Fruit fly (Drosophila melanogaster): Measurements from ENCODE around the gene CG43373.
A peak's percentile ranks its signal among the peaks of the same experiment; 100 is the strongest.

CG43373 gene

dm6 chr3L:16574307-16574946 is 31.3 kb upstream of the CG43373 start, which contains the start of gene mbf1 (continued):
- TF ChIP-seq PHDP (tag; optimal IDR thresholded peaks at IDR 0.05) (peak; percentile 40), dimm (GFP tag; IDR thresholded peaks at IDR 0.05) (no peak), ap (GFP tag; IDR thresholded peaks at IDR 0.05) (no peak), CG32772 (GFP tag; IDR thresholded peaks at IDR 0.05) (no peak), fd64A (GFP tag; optimal IDR thresholded peaks at IDR 0.05) (no peak), pho (GFP tag; optimal IDR thresholded peaks at IDR 0.05) (peak; percentile 37), Blimp-1 (GFP tag; optimal IDR thresholded peaks at IDR 0.05) (no peak), CG12942 (GFP tag; optimal IDR thresholded peaks at IDR 0.05) (no peak), CG8478 (optimal IDR thresholded peaks at IDR 0.05) (no peak), oc (tag; optimal IDR thresholded peaks at IDR 0.05) (peak; percentile 48), tup (GFP tag; optimal IDR thresholded peaks at IDR 0.05) (no peak), Ravus (GFP tag; IDR thresholded peaks at IDR 0.05) (no peak), CG2875 (GFP tag; optimal IDR thresholded peaks at IDR 0.05) (no peak), CG4360 (GFP tag; IDR thresholded peaks at IDR 0.05) (no peak), Drgx (GFP tag; IDR thresholded peaks at IDR 0.05) (no peak), Dbx (GFP tag; IDR thresholded peaks at IDR 0.05) (0 out of 3 replicates have a peak, but pooled peaks have one; percentile 14), exex (tag; optimal IDR thresholded peaks at IDR 0.05) (peak; percentile 2), Dad (GFP tag; optimal IDR thresholded peaks at IDR 0.05) (no peak), CG3847 (GFP tag; IDR thresholded peaks at IDR 0.05) (peak; percentile 45; the same call in 1 of the 2 replicates), CG10959 (GFP tag; IDR thresholded peaks at IDR 0.05) (no peak), prd (optimal IDR thresholded peaks at IDR 0.05) (no peak), prd (GFP tag; IDR thresholded peaks at IDR 0.05) (no peak), CG42726 (GFP tag; IDR thresholded peaks at IDR 0.05; ENCODE audit: partially characterized antibody) (0 out of 2 replicates have a peak, but pooled peaks have one; percentile 31), sug (tag; optimal IDR thresholded peaks at IDR 0.05) (peak; percentile 39), lola (GFP tag; optimal IDR thresholded peaks at IDR 0.05) (no peak), CG16863 (GFP tag; optimal IDR thresholded peaks at IDR 0.05) (no peak), dati (GFP tag; IDR thresholded peaks at IDR 0.05) (no peak), zf30C (GFP tag; optimal IDR thresholded peaks at IDR 0.05) (no peak), CG13624 (GFP tag; optimal IDR thresholded peaks at IDR 0.05) (peak; percentile 23), ranshi (GFP tag; IDR thresholded peaks at IDR 0.05) (no peak), CG12744 (GFP tag; optimal IDR thresholded peaks at IDR 0.05) (no peak), CG15479 (GFP tag; optimal IDR thresholded peaks at IDR 0.05) (no peak), CG13894 (tag; optimal IDR thresholded peaks at IDR 0.05) (peak; percentile 32), Atf-2 (GFP tag; optimal IDR thresholded peaks at IDR 0.05) (no peak), CG14710 (tag; optimal IDR thresholded peaks at IDR 0.05) (peak; percentile 78), dm (GFP tag; optimal IDR thresholded peaks at IDR 0.05) (peak; percentile 19), CG2889 (GFP tag; IDR thresholded peaks at IDR 0.05) (no peak), YL-1 (GFP tag; optimal IDR thresholded peaks at IDR 0.05) (peak; percentile 91), Atf3 (GFP tag; optimal IDR thresholded peaks at IDR 0.05) (no peak), org-1 (GFP tag; optimal IDR thresholded peaks at IDR 0.05) (no peak), shn (GFP tag; optimal IDR thresholded peaks at IDR 0.05) (peak; percentile 5), inv (GFP tag; IDR thresholded peaks at IDR 0.05; ENCODE audit: partially characterized antibody) (peak; percentile 48; the same call in 1 of the 2 replicates), ATbp (GFP tag; optimal IDR thresholded peaks at IDR 0.05) (no peak), stwl (tag; optimal IDR thresholded peaks at IDR 0.05) (peak; percentile 85), Xrp1 (GFP tag; IDR thresholded peaks at IDR 0.05) (no peak), nerfin-2 (GFP tag; IDR thresholded peaks at IDR 0.05; ENCODE audit: partially characterized antibody) (no peak), gfzf (GFP tag; optimal IDR thresholded peaks at IDR 0.05) (peak; percentile 97), bsh (GFP tag; optimal IDR thresholded peaks at IDR 0.05) (peak in 1 of 2 experiments; percentile 1), CG11504 (tag; optimal IDR thresholded peaks at IDR 0.05) (peak; percentile 27), abd-A (tag; optimal IDR thresholded peaks at IDR 0.05) (no peak)
